Fruit fly (Drosophila melanogaster) whole organism, pupa: ENCODE data around the gene CG14383.

Experiments used
- CG10348 ChIP-seq: fragments of 200-800 bp; sonication (Bioruptor generic); IDR thresholded peaks from 2 replicates; pipeline ENCODE4 v1.3.6; 2022; ENCODE audit warnings: missing biosample characterization, missing genetic modification characterization
- CG12605 ChIP-seq: fragments of 200-800 bp; sonication (Bioruptor generic); IDR thresholded peaks from 2 replicates; pipeline ENCODE4 v1.3.6; 2022; ENCODE audit warnings: missing biosample characterization, missing genetic modification characterization
- CG13204 ChIP-seq: fragments of 200-800 bp; sonication (Bioruptor generic); optimal IDR thresholded peaks from 2 replicates; lab custom pipeline; 2018; ENCODE audit warnings: missing biosample characterization, mild to moderate bottlenecking, missing genetic modification characterization, moderate library complexity
- CG14655 ChIP-seq: fragments of 200-800 bp; sonication (Bioruptor generic); optimal IDR thresholded peaks from 3 replicates; lab custom pipeline; 2017; ENCODE audit warnings: mild to moderate bottlenecking, missing biosample characterization, missing genetic modification reagents, missing genetic modification characterization
- CG15710 ChIP-seq: fragments of 200-800 bp; sonication (Bioruptor generic); optimal IDR thresholded peaks from 2 replicates; lab custom pipeline; 2018; ENCODE audit warnings: missing biosample characterization, mild to moderate bottlenecking, missing genetic modification characterization, moderate library complexity
- CG17806 ChIP-seq: fragments of 200-800 bp; sonication (Bioruptor generic); optimal IDR thresholded peaks from 2 replicates; lab custom pipeline; 2018; ENCODE audit warnings: missing biosample characterization, mild to moderate bottlenecking, missing genetic modification characterization, moderate library complexity
- CG32121 ChIP-seq: fragments of 200-800 bp; sonication (Bioruptor generic); IDR thresholded peaks from 2 replicates; pipeline ENCODE4 v1.3.6; 2022; ENCODE audit warnings: missing biosample characterization, missing genetic modification characterization
- CG34367 ChIP-seq: fragments of 200-800 bp; sonication (Bioruptor generic); optimal IDR thresholded peaks from 2 replicates; lab custom pipeline; 2018; ENCODE audit warnings: missing biosample characterization, mild to moderate bottlenecking, missing genetic modification characterization
- CG4496 ChIP-seq: fragments of 200-800 bp; sonication (Bioruptor generic); IDR thresholded peaks from 3 replicates; pipeline ENCODE4 v1.3.6; 2022; ENCODE audit warnings: missing biosample characterization, missing genetic modification characterization
- CG8159 ChIP-seq: fragments of 200-800 bp; sonication (Bioruptor generic); optimal IDR thresholded peaks from 3 replicates; lab custom pipeline; 2018; ENCODE audit warnings: missing biosample characterization, mild to moderate bottlenecking, missing genetic modification characterization, moderate library complexity
- CG8301 ChIP-seq: fragments of 200-800 bp; sonication (Bioruptor generic); optimal IDR thresholded peaks from 2 replicates; lab custom pipeline; 2018; ENCODE audit warnings: missing biosample characterization, mild to moderate bottlenecking, missing genetic modification characterization
- CG9948 ChIP-seq: fragments of 200-800 bp; sonication (Bioruptor generic); optimal IDR thresholded peaks from 2 replicates; lab custom pipeline; 2018; ENCODE audit warnings: missing biosample characterization, mild to moderate bottlenecking, missing genetic modification characterization, moderate library complexity
- D1 ChIP-seq: fragments of 200-800 bp; sonication (Bioruptor generic); optimal IDR thresholded peaks from 2 replicates; lab custom pipeline; 2018; ENCODE audit warnings: missing biosample characterization, mild to moderate bottlenecking, missing genetic modification characterization, moderate library complexity
- EcR ChIP-seq: fragments of 200-800 bp; sonication (Bioruptor generic); optimal IDR thresholded peaks from 3 replicates; lab custom pipeline; 2019; ENCODE audit warnings: missing biosample characterization, missing genetic modification characterization, mild to moderate bottlenecking, moderate library complexity, missing genetic modification reagents
- Ets98B ChIP-seq: fragments of 200-800 bp; sonication (Bioruptor generic); IDR thresholded peaks from 2 replicates; pipeline ENCODE4 v1.3.6; 2022; ENCODE audit warnings: missing biosample characterization, missing genetic modification characterization
- Pif1A ChIP-seq: fragments of 200-800 bp; sonication (Bioruptor generic); optimal IDR thresholded peaks from 3 replicates; lab custom pipeline; 2016; ENCODE audit warnings: missing biosample characterization, missing genetic modification characterization
- Pif1B ChIP-seq: fragments of 200-800 bp; sonication (Bioruptor generic); optimal IDR thresholded peaks from 3 replicates; lab custom pipeline; 2016; ENCODE audit warnings: missing biosample characterization, missing genetic modification characterization
- Snoo ChIP-seq: fragments of 200-800 bp; sonication (Bioruptor generic); optimal IDR thresholded peaks from 3 replicates; lab custom pipeline; 2017; ENCODE audit warnings: missing biosample characterization, mild to moderate bottlenecking, missing genetic modification characterization, inconsistent platforms
- fd96Ca ChIP-seq: fragments of 200-800 bp; sonication (Bioruptor generic); IDR thresholded peaks from 3 replicates; pipeline ENCODE4 v1.3.6; 2022; ENCODE audit warnings: missing biosample characterization, missing genetic modification characterization
- gl ChIP-seq: fragments of 200-800 bp; sonication (Bioruptor generic); optimal IDR thresholded peaks from 2 replicates; lab custom pipeline; 2018; ENCODE audit warnings: missing biosample characterization, mild to moderate bottlenecking, missing genetic modification characterization
- rn ChIP-seq: fragments of 200-800 bp; sonication (Bioruptor generic); IDR thresholded peaks from 2 replicates; pipeline ENCODE4 v1.3.6; 2022; ENCODE audit warnings: missing biosample characterization, missing genetic modification characterization

CG14383 gene

dm6 chr3R:13030257-13031173, 42.2 kb upstream of the CG14383 start, which contains the start of the genes CG46281 and CG46280:
Gene CG46281, minus strand, starts transcription at chr3R:13030307.
Gene CG46280, minus strand, starts transcription at chr3R:13030659.
- TF ChIP-seq D1 (tag; lab: Kevin White, UChicago) (no peak), CG4496 (GFP tag; lab: Robert Waterston, UW) (no peak), CG8301 (tag; lab: Kevin White, UChicago) (no peak), Snoo (tag; lab: Kevin White, UChicago) (no peak), rn (GFP tag; lab: Robert Waterston, UW) (no peak), CG13204 (GFP tag; lab: Kevin White, UChicago) (no peak), CG8159 (tag; lab: Kevin White, UChicago) (no peak), Ets98B (GFP tag; lab: Robert Waterston, UW) (no peak), CG12605 (GFP tag; lab: Robert Waterston, UW) (no peak), CG9948 (tag; lab: Kevin White, UChicago) (no peak)
- TF ChIP-seq, all 21 proteins: peak for 0

dm6 chr3R:13018995-13019394, 30.7 kb upstream of the CG14383 start:
- TF ChIP-seq CG4496 (GFP tag; lab: Robert Waterston, UW) = no peak
- no peak for TF ChIP-seq Pif1B (GFP tag; lab: Kevin White, UChicago)
- no peak for TF ChIP-seq CG13204 (GFP tag; lab: Kevin White, UChicago)
- TF ChIP-seq fd96Ca (GFP tag; lab: Robert Waterston, UW) = no peak
- no peak for TF ChIP-seq gl (tag; lab: Kevin White, UChicago)
- no peak for TF ChIP-seq CG8301 (tag; lab: Kevin White, UChicago)
- no peak for TF ChIP-seq CG17806 (tag; lab: Kevin White, UChicago)
- TF ChIP-seq CG10348 (GFP tag; lab: Robert Waterston, UW) = no peak
- no peak for TF ChIP-seq CG14655 (GFP tag; lab: Kevin White, UChicago)
- no peak for TF ChIP-seq CG15710 (tag; lab: Kevin White, UChicago)
- no peak for TF ChIP-seq rn (GFP tag; lab: Robert Waterston, UW)
- no peak for TF ChIP-seq D1 (tag; lab: Kevin White, UChicago)
- TF ChIP-seq CG32121 = no peak
- TF ChIP-seq CG8159 (tag; lab: Kevin White, UChicago) = no peak
- TF ChIP-seq CG12605 (GFP tag; lab: Robert Waterston, UW) = no peak
- TF ChIP-seq CG9948 (tag; lab: Kevin White, UChicago) = no peak
- no peak for TF ChIP-seq Ets98B (GFP tag; lab: Robert Waterston, UW)

dm6 chr3R:13018284-13018900, 30.1 kb upstream of the CG14383 start:
- no peak for TF ChIP-seq fd96Ca (GFP tag; lab: Robert Waterston, UW)
- TF ChIP-seq EcR (GFP tag; lab: Kevin White, UChicago) = peak; percentile 78
- TF ChIP-seq CG13204 (GFP tag; lab: Kevin White, UChicago) = peak; percentile 5
- TF ChIP-seq, all 21 proteins: peak for 2

- no peak for TF ChIP-seq Pif1B (GFP tag; lab: Kevin White, UChicago)
- TF ChIP-seq CG32121 = peak; percentile 50; the same call in 1 of the 2 replicates
- TF ChIP-seq CG12605 (GFP tag; lab: Robert Waterston, UW) = peak; percentile 78
- TF ChIP-seq Ets98B (GFP tag; lab: Robert Waterston, UW) = peak; percentile 59; the same call in 1 of the 2 replicates
- no peak for TF ChIP-seq Pif1A (GFP tag; lab: Kevin White, UChicago)
- no peak; the same call in 1 of the 2 replicates for TF ChIP-seq rn (GFP tag; lab: Robert Waterston, UW)
- TF ChIP-seq, all 21 proteins: peak for 3
Observed at dm6 chr3R:13017623-13018036, 29.3 kb upstream of the CG14383 start.

dm6 chr3R:13015811-13016766, 27.8 kb upstream of the CG14383 start:
- TF ChIP-seq CG10348 (GFP tag; lab: Robert Waterston, UW) (no peak), gl (tag; lab: Kevin White, UChicago) (peak; percentile 71), CG15710 (tag; lab: Kevin White, UChicago) (no peak), CG32121 (peak; percentile 38; the same call in 1 of the 2 replicates), D1 (tag; lab: Kevin White, UChicago) (no peak), rn (GFP tag; lab: Robert Waterston, UW) (no peak), EcR (GFP tag; lab: Kevin White, UChicago) (peak; percentile 85), CG17806 (tag; lab: Kevin White, UChicago) (no peak), CG4496 (GFP tag; lab: Robert Waterston, UW) (peak; percentile 67; the same call in 2 of the 3 replicates), CG14655 (GFP tag; lab: Kevin White, UChicago) (peak; percentile 26), CG12605 (GFP tag; lab: Robert Waterston, UW) (peak; percentile 47; the same call in 1 of the 2 replicates), Pif1B (GFP tag; lab: Kevin White, UChicago) (no peak), CG34367 (tag; lab: Kevin White, UChicago) (peak; percentile 1), Snoo (tag; lab: Kevin White, UChicago) (no peak), CG9948 (tag; lab: Kevin White, UChicago) (no peak), Ets98B (GFP tag; lab: Robert Waterston, UW) (0 out of 2 replicates have a peak, but pooled peaks have one; percentile 17), Pif1A (GFP tag; lab: Kevin White, UChicago) (no peak), CG8301 (tag; lab: Kevin White, UChicago) (peak; percentile 2), fd96Ca (GFP tag; lab: Robert Waterston, UW) (no peak), CG13204 (GFP tag; lab: Kevin White, UChicago) (peak; percentile 94), CG8159 (tag; lab: Kevin White, UChicago) (peak; percentile 5)
- TF ChIP-seq, all 21 proteins: peak for 11
